Worm (Caenorhabditis elegans) whole organism, mixed stage, embryonic: ENCODE data around the gene ctsa-4.1.

Experiments used
- lin-13 ChIP-seq: fragments of 150-350 bp; optimal IDR thresholded peaks from 2 replicates; lab custom pipeline; 2014; ENCODE audit warnings: missing biosample characterization, missing genetic modification characterization
- nhr-237 ChIP-seq: fragments of 150-350 bp; optimal IDR thresholded peaks from 2 replicates; lab custom pipeline; 2014; ENCODE audit warnings: missing biosample characterization, missing genetic modification characterization
- nhr-28 ChIP-seq: fragments of 150-350 bp; optimal IDR thresholded peaks from 2 replicates; lab custom pipeline; 2014; ENCODE audit warnings: missing biosample characterization, missing genetic modification characterization
- pha-4 ChIP-seq: fragments of 150-350 bp; optimal IDR thresholded peaks from 2 replicates; lab custom pipeline; 2018; ENCODE audit warnings: missing biosample characterization, missing genetic modification reagents, missing genetic modification characterization
- ztf-11 ChIP-seq: fragments of 150-350 bp; optimal IDR thresholded peaks from 2 replicates; lab custom pipeline; 2014; ENCODE audit warnings: missing biosample characterization, missing genetic modification characterization

DNA sequence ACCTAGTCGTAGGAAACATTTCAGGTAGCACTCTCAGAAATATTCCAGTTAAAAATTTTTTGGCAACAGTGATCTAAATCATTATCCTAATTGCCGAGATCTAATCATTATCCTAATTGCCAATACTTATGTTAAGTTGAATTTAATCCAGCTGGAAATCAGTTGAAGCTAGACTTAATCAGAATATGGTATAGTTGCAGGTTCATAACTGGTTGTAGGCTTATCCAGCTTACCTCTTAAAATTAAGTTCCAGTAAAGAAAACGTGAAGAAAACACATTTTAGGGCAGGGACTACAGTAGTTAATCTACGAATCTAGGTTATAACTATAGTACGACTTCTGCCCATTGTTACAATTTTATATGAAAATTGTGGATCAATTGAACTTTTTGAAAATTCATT, 9.9 kb downstream of the ctsa-4.1 start:
- no peak for TF ChIP-seq lin-13 (tag; lab: Kevin White, UChicago)
- TF ChIP-seq pha-4 (tag; lab: Kevin White, UChicago), result no peak
- TF ChIP-seq nhr-28, result no peak
- TF ChIP-seq nhr-237 (tag; lab: Kevin White, UChicago), result no peak
- no peak for TF ChIP-seq ztf-11 (tag; lab: Kevin White, UChicago)
